Worm (Caenorhabditis elegans): Measurements from ENCODE around the gene R02F2.6.

The R02F2.6 gene

ce11 chrIII:5506023-5506597 lies 27.4 kb upstream of the R02F2.6 start:
- TF ChIP-seq tra-4 (tag; optimal IDR thresholded peaks at IDR 0.05) (no peak), hmbx-1 (tag; optimal IDR thresholded peaks at IDR 0.05) (no peak)

DNA sequence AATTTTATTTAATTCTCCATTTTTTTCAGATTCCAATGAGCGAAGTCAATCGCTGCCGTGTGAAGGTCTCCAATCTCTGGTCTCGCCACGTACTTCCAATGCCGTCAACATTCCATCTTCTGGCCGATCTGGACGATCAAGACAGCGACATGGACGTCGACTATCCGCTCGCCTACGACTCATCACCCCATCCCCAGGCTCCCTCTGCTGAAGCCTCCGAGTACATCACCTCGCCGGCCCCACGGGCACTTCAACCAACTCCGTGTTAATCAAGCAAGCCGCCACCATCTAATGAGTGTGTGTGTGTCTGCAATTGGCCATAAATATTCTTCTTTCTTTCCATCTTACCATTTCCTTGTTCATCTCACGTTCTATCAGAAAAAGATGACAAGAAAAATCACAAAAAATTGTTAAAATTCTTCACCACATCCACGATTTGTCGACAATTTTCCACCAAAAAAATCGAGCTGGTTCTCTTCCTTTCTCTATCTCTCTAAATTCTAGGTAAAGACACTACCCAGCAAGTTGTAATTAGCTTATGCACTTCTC lies 26.8 kb upstream of the R02F2.6 start:
- TF ChIP-seq sea-1 (GFP tag; conservative IDR thresholded peaks at IDR 0.05) (no peak), hmbx-1 (tag; optimal IDR thresholded peaks at IDR 0.05) (no peak), ceh-36 (tag; optimal IDR thresholded peaks at IDR 0.05) (no peak), scrt-1 (GFP tag; IDR thresholded peaks at IDR 0.05) (no peak), hmg-4 (GFP tag; optimal IDR thresholded peaks at IDR 0.05) (no peak), aly-1 (tag; optimal IDR thresholded peaks at IDR 0.05) (no peak), flt-1 (GFP tag; IDR thresholded peaks at IDR 0.05) (no peak), tbx-37 (GFP tag; conservative IDR thresholded peaks at IDR 0.05) (no peak)

DNA sequence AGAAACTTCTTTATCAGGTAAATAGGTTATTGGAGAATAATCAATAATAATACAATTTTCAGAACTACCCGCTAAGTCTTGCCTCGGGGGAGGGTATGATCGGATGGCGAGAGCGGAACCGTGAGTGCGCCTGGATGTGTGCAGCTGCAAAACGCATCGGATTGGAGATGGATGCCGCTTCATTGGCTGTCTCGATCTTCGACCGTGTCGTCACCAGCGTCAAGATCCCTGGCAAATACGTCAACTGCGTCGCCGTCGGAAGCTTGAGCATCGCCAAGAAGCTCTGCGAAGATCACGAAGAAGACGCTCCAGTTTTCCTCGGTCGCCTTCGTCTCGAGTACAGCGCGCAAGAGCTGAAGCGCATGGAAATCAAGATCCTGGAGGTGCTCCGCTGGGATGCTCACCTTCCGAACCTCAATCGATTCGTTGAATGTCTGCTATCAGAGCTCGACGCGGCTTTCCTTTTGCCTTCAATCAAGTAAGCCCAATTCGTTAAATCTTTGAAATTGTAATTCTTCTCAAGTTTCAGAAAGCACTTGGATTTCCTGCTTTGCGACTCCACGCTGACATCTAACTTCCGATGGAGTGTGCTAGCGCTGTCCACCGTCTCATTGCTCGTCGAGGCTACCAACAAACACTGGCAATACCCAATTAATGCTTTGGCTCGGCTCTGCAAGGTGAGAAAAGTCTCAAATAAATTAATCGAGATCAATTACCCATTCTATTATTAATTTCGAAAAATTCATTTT lies 26.2 kb upstream of the R02F2.6 start:
- TF ChIP-seq hnd-1 (tag; optimal IDR thresholded peaks at IDR 0.05) (no peak), pes-1 (GFP tag; IDR thresholded peaks at IDR 0.05) (no peak), tbx-11 (GFP tag; IDR thresholded peaks at IDR 0.05) (no peak), ceh-13 (GFP tag; optimal IDR thresholded peaks at IDR 0.05) (no peak), aly-1 (tag; optimal IDR thresholded peaks at IDR 0.05) (no peak), tra-4 (tag; optimal IDR thresholded peaks at IDR 0.05) (no peak), flt-1 (GFP tag; IDR thresholded peaks at IDR 0.05) (no peak), hmg-4 (GFP tag; optimal IDR thresholded peaks at IDR 0.05) (no peak), sea-1 (GFP tag; conservative IDR thresholded peaks at IDR 0.05) (no peak), scrt-1 (GFP tag; IDR thresholded peaks at IDR 0.05) (no peak), tbx-37 (GFP tag; conservative IDR thresholded peaks at IDR 0.05) (no peak), B0310.2 (tag; optimal IDR thresholded peaks at IDR 0.05) (no peak), ceh-36 (tag; optimal IDR thresholded peaks at IDR 0.05) (no peak)

ce11 chrIII:5504164-5504563 lies 25.4 kb upstream of the R02F2.6 start:
- no peak for TF ChIP-seq ceh-13 (GFP tag; optimal IDR thresholded peaks at IDR 0.05)
- no peak for TF ChIP-seq ets-7 (tag; optimal IDR thresholded peaks at IDR 0.05)
- TF ChIP-seq aly-1 (tag; optimal IDR thresholded peaks at IDR 0.05): no peak
- no peak for TF ChIP-seq sea-1 (GFP tag; conservative IDR thresholded peaks at IDR 0.05)
- no peak for TF ChIP-seq ceh-36 (tag; optimal IDR thresholded peaks at IDR 0.05)
- no peak for TF ChIP-seq tbx-11 (GFP tag; IDR thresholded peaks at IDR 0.05)
- TF ChIP-seq F13C5.2 (tag; optimal IDR thresholded peaks at IDR 0.05): no peak
- no peak for TF ChIP-seq hmbx-1 (tag; optimal IDR thresholded peaks at IDR 0.05)
- no peak for TF ChIP-seq tra-4 (tag; optimal IDR thresholded peaks at IDR 0.05)
- no peak for TF ChIP-seq scrt-1 (GFP tag; IDR thresholded peaks at IDR 0.05)
- no peak for TF ChIP-seq hnd-1 (tag; optimal IDR thresholded peaks at IDR 0.05)
- no peak for TF ChIP-seq flt-1 (GFP tag; IDR thresholded peaks at IDR 0.05)
- no peak for TF ChIP-seq ama-1 (optimal IDR thresholded peaks at IDR 0.05)
- no peak for TF ChIP-seq pes-1 (GFP tag; IDR thresholded peaks at IDR 0.05)
- TF ChIP-seq tbx-37 (GFP tag; conservative IDR thresholded peaks at IDR 0.05): no peak
- no peak for TF ChIP-seq B0310.2 (tag; optimal IDR thresholded peaks at IDR 0.05)
- TF ChIP-seq hmg-4 (GFP tag; optimal IDR thresholded peaks at IDR 0.05): no peak

- TF ChIP-seq ceh-36 (tag; optimal IDR thresholded peaks at IDR 0.05) (no peak), B0310.2 (tag; optimal IDR thresholded peaks at IDR 0.05) (no peak), aly-1 (tag; optimal IDR thresholded peaks at IDR 0.05) (no peak), ceh-13 (GFP tag; optimal IDR thresholded peaks at IDR 0.05) (no peak), hmbx-1 (tag; optimal IDR thresholded peaks at IDR 0.05) (no peak), ama-1 (optimal IDR thresholded peaks at IDR 0.05) (no peak), hmg-4 (GFP tag; optimal IDR thresholded peaks at IDR 0.05) (no peak), tbx-11 (GFP tag; IDR thresholded peaks at IDR 0.05) (no peak), tbx-37 (GFP tag; conservative IDR thresholded peaks at IDR 0.05) (no peak), flt-1 (GFP tag; IDR thresholded peaks at IDR 0.05) (no peak), ets-7 (tag; optimal IDR thresholded peaks at IDR 0.05) (no peak), scrt-1 (GFP tag; IDR thresholded peaks at IDR 0.05) (no peak), sea-1 (GFP tag; conservative IDR thresholded peaks at IDR 0.05) (no peak)
These were observed 24.9 kb upstream of the R02F2.6 start for ce11 chrIII:5503669-5504068.

- TF ChIP-seq sea-1 (GFP tag; conservative IDR thresholded peaks at IDR 0.05) (no peak), aly-1 (tag; optimal IDR thresholded peaks at IDR 0.05) (no peak), ceh-36 (tag; optimal IDR thresholded peaks at IDR 0.05) (no peak), ets-7 (tag; optimal IDR thresholded peaks at IDR 0.05) (no peak), ama-1 (optimal IDR thresholded peaks at IDR 0.05) (no peak), B0310.2 (tag; optimal IDR thresholded peaks at IDR 0.05) (no peak), tbx-37 (GFP tag; conservative IDR thresholded peaks at IDR 0.05) (no peak), F13C5.2 (tag; optimal IDR thresholded peaks at IDR 0.05) (no peak), hmbx-1 (tag; optimal IDR thresholded peaks at IDR 0.05) (no peak), pes-1 (GFP tag; IDR thresholded peaks at IDR 0.05) (no peak), ceh-13 (GFP tag; optimal IDR thresholded peaks at IDR 0.05) (no peak), tbx-11 (GFP tag; IDR thresholded peaks at IDR 0.05) (no peak), flt-1 (GFP tag; IDR thresholded peaks at IDR 0.05) (no peak), scrt-1 (GFP tag; IDR thresholded peaks at IDR 0.05) (no peak), hmg-4 (GFP tag; optimal IDR thresholded peaks at IDR 0.05) (no peak), tra-4 (tag; optimal IDR thresholded peaks at IDR 0.05) (no peak)
These were observed 24.3 kb upstream of the R02F2.6 start for ce11 chrIII:5502915-5503575.
